Fruit fly (Drosophila melanogaster) whole organism, embryonic: Measurements from ENCODE around the gene mdu.

ENCODE experiments used
- C15 ChIP-seq: fragments of 200-800 bp; sonication (Bioruptor generic); IDR thresholded peaks from 3 replicates; pipeline ENCODE4 v1.3.6; 2022; ENCODE audit warnings: missing biosample characterization, missing genetic modification characterization
- CG1024 ChIP-seq: fragments of 200-800 bp; sonication (Bioruptor generic); IDR thresholded peaks from 2 replicates; pipeline ENCODE4 v1.3.6; 2022; ENCODE audit warnings: missing biosample characterization, missing genetic modification characterization
- CG10565 ChIP-seq: fragments of 200-800 bp; sonication (Bioruptor generic); optimal IDR thresholded peaks from 3 replicates; lab custom pipeline; 2016; ENCODE audit warnings: missing biosample characterization, mild to moderate bottlenecking, missing genetic modification characterization
- CG10979 ChIP-seq: fragments of 200-800 bp; sonication (Bioruptor generic); optimal IDR thresholded peaks from 2 replicates; lab custom pipeline; 2018; ENCODE audit warnings: missing biosample characterization, mild to moderate bottlenecking, missing genetic modification characterization, moderate library complexity
- CG12155 ChIP-seq: fragments of 200-800 bp; sonication (Bioruptor generic); optimal IDR thresholded peaks from 3 replicates; lab custom pipeline; 2016; ENCODE audit warnings: missing biosample characterization, missing genetic modification characterization
- CG14965 ChIP-seq: fragments of 200-800 bp; sonication (Bioruptor generic); optimal IDR thresholded peaks from 2 replicates; lab custom pipeline; 2016; ENCODE audit warnings: missing biosample characterization, missing genetic modification characterization, borderline replicate concordance
- CG15073 ChIP-seq: fragments of 200-800 bp; sonication (Bioruptor generic); optimal IDR thresholded peaks from 2 replicates; lab custom pipeline; 2016; ENCODE audit warnings: missing biosample characterization, missing genetic modification characterization
- CG17328 ChIP-seq: fragments of 200-800 bp; sonication (Bioruptor generic); IDR thresholded peaks from 2 replicates; pipeline ENCODE4 v1.3.6; 2022; ENCODE audit warnings: missing biosample characterization, missing genetic modification characterization
- CG17568 ChIP-seq: fragments of 200-800 bp; sonication (Bioruptor generic); optimal IDR thresholded peaks from 2 replicates; lab custom pipeline; 2018; ENCODE audit warnings: missing biosample characterization, mild to moderate bottlenecking, missing genetic modification characterization, moderate library complexity
- CG18619 ChIP-seq: fragments of 200-800 bp; sonication (Bioruptor generic); optimal IDR thresholded peaks from 3 replicates; lab custom pipeline; 2017; ENCODE audit warnings: missing biosample characterization, mild to moderate bottlenecking, missing genetic modification characterization
- CG2199 ChIP-seq: fragments of 200-800 bp; sonication (Bioruptor generic); IDR thresholded peaks from 3 replicates; pipeline ENCODE4 v1.3.6; 2022; ENCODE audit warnings: missing biosample characterization, missing genetic modification characterization
- CG30020 ChIP-seq: fragments of 200-800 bp; optimal IDR thresholded peaks from 2 replicates; lab custom pipeline; 2019; ENCODE audit warnings: missing biosample characterization, mild to moderate bottlenecking, missing genetic modification characterization, moderate library complexity
- CG31365 ChIP-seq: fragments of 200-800 bp; sonication (Bioruptor generic); optimal IDR thresholded peaks from 2 replicates; lab custom pipeline; 2018; ENCODE audit warnings: missing biosample characterization, mild to moderate bottlenecking, missing genetic modification characterization
- CG4617 ChIP-seq: fragments of 200-800 bp; sonication (Bioruptor generic); optimal IDR thresholded peaks from 3 replicates; lab custom pipeline; 2016; ENCODE audit warnings: missing biosample characterization, missing genetic modification characterization, borderline replicate concordance
- CG8478 ChIP-seq: fragments of >200 bp; optimal IDR thresholded peaks from 2 replicates; lab custom pipeline; 2018
- CG8944 ChIP-seq: fragments of 200-800 bp; sonication (Bioruptor generic); optimal IDR thresholded peaks from 3 replicates; lab custom pipeline; 2016; ENCODE audit warnings: missing biosample characterization, missing genetic modification characterization
- CG9797 ChIP-seq: fragments of 200-800 bp; sonication (Bioruptor generic); optimal IDR thresholded peaks from 3 replicates; lab custom pipeline; 2018; ENCODE audit warnings: missing biosample characterization, mild to moderate bottlenecking, missing genetic modification characterization
- Chrac-16 ChIP-seq: fragments of 200-800 bp; sonication (Bioruptor generic); optimal IDR thresholded peaks from 3 replicates; lab custom pipeline; 2016; ENCODE audit warnings: missing biosample characterization, missing genetic modification characterization
- CoRest ChIP-seq: fragments of 200-800 bp; sonication (Bioruptor generic); optimal IDR thresholded peaks from 3 replicates; lab custom pipeline; 2018; ENCODE audit warnings: missing biosample characterization, mild to moderate bottlenecking, missing genetic modification characterization, moderate library complexity
- Deaf1 ChIP-seq: fragments of 200-800 bp; optimal IDR thresholded peaks from 3 replicates; lab custom pipeline; 2019; ENCODE audit warnings: missing biosample characterization, mild to moderate bottlenecking, missing genetic modification characterization, moderate library complexity
- Dfd ChIP-seq, 2 experiments: fragments of >200 bp; optimal IDR thresholded peaks; 2 replicates each; lab custom pipeline; 2017; ENCODE audit warnings: missing biosample characterization in 2 of 2, missing genetic modification characterization in 2 of 2
- Elba2 ChIP-seq: fragments of 200-800 bp; sonication (Bioruptor generic); optimal IDR thresholded peaks from 3 replicates; lab custom pipeline; 2016; ENCODE audit warnings: missing biosample characterization, missing genetic modification characterization
- Hmr ChIP-seq: fragments of 200-800 bp; sonication (Bioruptor generic); optimal IDR thresholded peaks from 3 replicates; lab custom pipeline; 2017; ENCODE audit warnings: mild to moderate bottlenecking, missing biosample characterization, missing genetic modification reagents, missing genetic modification characterization
- Hr3 ChIP-seq: fragments of 200-800 bp; sonication (Bioruptor generic); optimal IDR thresholded peaks from 3 replicates; lab custom pipeline; 2016; ENCODE audit warnings: missing biosample characterization, missing genetic modification characterization
- Hr39 ChIP-seq: fragments of >200 bp; optimal IDR thresholded peaks from 2 replicates; lab custom pipeline; 2017
- Kr ChIP-seq: fragments of 200-800 bp; sonication (Bioruptor generic); optimal IDR thresholded peaks from 2 replicates; lab custom pipeline; 2017; ENCODE audit warnings: missing biosample characterization, mild to moderate bottlenecking, missing genetic modification characterization
- Mad ChIP-seq: fragments of 200-800 bp; sonication (Bioruptor generic); optimal IDR thresholded peaks from 2 replicates; lab custom pipeline; 2016; ENCODE audit warnings: missing biosample characterization, missing genetic modification characterization
- Pdp1 ChIP-seq, 2 experiments: fragments of 200-800 bp; sonication (Bioruptor generic); optimal IDR thresholded peaks; 3 replicates each; lab custom pipeline; 2016; ENCODE audit warnings: missing biosample characterization in 2 of 2, missing genetic modification characterization in 2 of 2, mild to moderate bottlenecking in 1 of 2, moderate library complexity in 1 of 2
- Ssrp ChIP-seq: fragments of 200-800 bp; sonication (Bioruptor generic); optimal IDR thresholded peaks from 2 replicates; lab custom pipeline; 2018; ENCODE audit warnings: missing biosample characterization, mild to moderate bottlenecking, missing genetic modification characterization, moderate library complexity
- TFAM ChIP-seq: fragments of 200-800 bp; sonication (Bioruptor generic); optimal IDR thresholded peaks from 2 replicates; lab custom pipeline; 2017; ENCODE audit warnings: missing biosample characterization, missing genetic modification characterization, inconsistent platforms
- Xrp1 ChIP-seq: fragments of 200-800 bp; sonication (Bioruptor generic); IDR thresholded peaks from 2 replicates; pipeline ENCODE4 v1.3.6; 2022; ENCODE audit warnings: missing biosample characterization, missing genetic modification characterization
- al ChIP-seq: fragments of 200-800 bp; sonication (Bioruptor generic); IDR thresholded peaks from 2 replicates; pipeline ENCODE4 v1.3.6; 2022; ENCODE audit warnings: missing biosample characterization, missing genetic modification characterization
- bcd ChIP-seq: fragments of 200-800 bp; sonication (Bioruptor generic); optimal IDR thresholded peaks from 2 replicates; lab custom pipeline; 2017; ENCODE audit warnings: missing biosample characterization, mild to moderate bottlenecking, missing genetic modification characterization
- bowl ChIP-seq: fragments of 200-800 bp; sonication (Bioruptor generic); IDR thresholded peaks from 2 replicates; pipeline ENCODE4 v1.3.6; 2022; ENCODE audit warnings: missing biosample characterization, missing genetic modification characterization
- br ChIP-seq: fragments of >200 bp; optimal IDR thresholded peaks from 2 replicates; lab custom pipeline; 2017
- bsh ChIP-seq, 2 experiments: fragments of 200-800 bp; sonication (Bioruptor generic); optimal IDR thresholded peaks; 2 replicates each; lab custom pipeline; 2017 to 2018; ENCODE audit warnings: mild to moderate bottlenecking in 2 of 2, missing biosample characterization in 2 of 2, missing genetic modification characterization in 2 of 2, moderate library complexity in 1 of 2
- cas ChIP-seq: fragments of 200-800 bp; sonication (Bioruptor generic); IDR thresholded peaks from 2 replicates; pipeline ENCODE4 v1.3.6; 2022; ENCODE audit warnings: missing biosample characterization, missing genetic modification characterization
- crp ChIP-seq, 2 experiments: fragments of 200-800 bp; sonication (Bioruptor generic); optimal IDR thresholded peaks; 2 replicates in 1 of 2; 3 replicates in 1 of 2; lab custom pipeline; 2017; ENCODE audit warnings: missing biosample characterization in 2 of 2, missing genetic modification characterization in 2 of 2, mild to moderate bottlenecking in 1 of 2, moderate library complexity in 1 of 2
- dpn ChIP-seq, 2 experiments: fragments of 200-800 bp; sonication (Bioruptor generic); optimal IDR thresholded peaks; 3 replicates each; lab custom pipeline; 2016; ENCODE audit warnings: missing biosample characterization in 2 of 2, missing genetic modification characterization in 2 of 2
- emc ChIP-seq: fragments of 200-800 bp; sonication (Bioruptor generic); optimal IDR thresholded peaks from 2 replicates; lab custom pipeline; 2016; ENCODE audit warnings: missing biosample characterization, missing genetic modification characterization
- en ChIP-seq: fragments of 200-800 bp; sonication (Bioruptor generic); optimal IDR thresholded peaks from 2 replicates; lab custom pipeline; 2016; ENCODE audit warnings: missing biosample characterization, missing genetic modification characterization
- jigr1 ChIP-seq: fragments of 200-800 bp; sonication (Bioruptor generic); IDR thresholded peaks from 3 replicates; pipeline ENCODE4 v1.3.6; 2022; ENCODE audit warnings: missing biosample characterization, missing genetic modification characterization
- luna ChIP-seq: fragments of 200-800 bp; sonication (Bioruptor generic); optimal IDR thresholded peaks from 2 replicates; lab custom pipeline; 2016; ENCODE audit warnings: missing biosample characterization, missing genetic modification characterization
- maf-S ChIP-seq: fragments of 200-800 bp; sonication (Bioruptor generic); optimal IDR thresholded peaks from 2 replicates; lab custom pipeline; 2016; ENCODE audit warnings: missing biosample characterization, missing genetic modification characterization
- mam ChIP-seq: fragments of 200-800 bp; sonication (Bioruptor generic); optimal IDR thresholded peaks from 3 replicates; lab custom pipeline; 2016; ENCODE audit warnings: missing biosample characterization, missing genetic modification characterization
- mld ChIP-seq: fragments of 200-800 bp; sonication (Bioruptor generic); IDR thresholded peaks from 3 replicates; pipeline ENCODE4 v1.3.6; 2022; ENCODE audit warnings: missing biosample characterization, missing genetic modification characterization; ENCODE audit not compliant: partially characterized antibody
- pfk ChIP-seq: fragments of 200-800 bp; sonication (Bioruptor generic); optimal IDR thresholded peaks from 2 replicates; lab custom pipeline; 2018; ENCODE audit warnings: missing biosample characterization, mild to moderate bottlenecking, missing genetic modification characterization, moderate library complexity
- sna ChIP-seq: fragments of 200-800 bp; sonication (Bioruptor generic); IDR thresholded peaks from 2 replicates; pipeline ENCODE4 v1.3.6; 2022; ENCODE audit warnings: missing biosample characterization, missing genetic modification characterization; ENCODE audit not compliant: partially characterized antibody
- sqz ChIP-seq: fragments of 200-800 bp; sonication (Bioruptor generic); optimal IDR thresholded peaks from 3 replicates; lab custom pipeline; 2018; ENCODE audit warnings: missing biosample characterization, mild to moderate bottlenecking, missing genetic modification characterization
- stc ChIP-seq: fragments of 200-800 bp; sonication (Bioruptor generic); IDR thresholded peaks from 2 replicates; pipeline ENCODE4 v1.3.6; 2022; ENCODE audit warnings: missing biosample characterization, missing genetic modification characterization
- tin ChIP-seq: fragments of 200-800 bp; sonication (Bioruptor generic); optimal IDR thresholded peaks from 3 replicates; lab custom pipeline; 2016; ENCODE audit warnings: missing biosample characterization, missing genetic modification characterization
- trem ChIP-seq: fragments of 200-800 bp; optimal IDR thresholded peaks from 3 replicates; lab custom pipeline; 2019; ENCODE audit warnings: missing biosample characterization, mild to moderate bottlenecking, missing genetic modification characterization, moderate library complexity

mdu gene

dm6 chrX:12547657-12548056 is 50.7 kb downstream of the mdu start (continued):
- TF ChIP-seq Ssrp (peak; percentile 18), CG31365 (no peak), Deaf1 (tag; lab: Kevin White, UChicago) (peak; percentile 94), Mad (GFP tag; lab: Kevin White, UChicago) (no peak), sqz (GFP tag; lab: Kevin White, UChicago) (peak; percentile 15), CG10979 (tag; lab: Kevin White, UChicago) (peak; percentile 6), Hr3 (GFP tag; lab: Kevin White, UChicago) (no peak), CG4617 (no peak), Hmr (GFP tag; lab: Kevin White, UChicago) (peak; percentile 55), CG17568 (GFP tag; lab: Kevin White, UChicago) (peak; percentile 1), Pdp1 (GFP tag; optimal IDR thresholded peaks at IDR 0.05; lab: Kevin White, UChicago) (no peak), CG8944 (peak; percentile 10), maf-S (GFP tag; lab: Kevin White, UChicago) (no peak), Chrac-16 (peak; percentile 8), cas (GFP tag; lab: Robert Waterston, UW) (no peak), bsh (GFP tag; optimal IDR thresholded peaks at IDR 0.05; lab: Kevin White, UChicago) (peak in 1 of 2 experiments; percentile 57), Kr (no peak), mam (GFP tag; lab: Kevin White, UChicago) (peak; percentile 18), dpn (GFP tag; optimal IDR thresholded peaks at IDR 0.05; lab: Kevin White, UChicago) (peak in 1 of 2 experiments; percentile 40), CG14965 (GFP tag; lab: Kevin White, UChicago) (no peak), CoRest (peak; percentile 25), luna (GFP tag; lab: Kevin White, UChicago) (no peak), CG30020 (tag; lab: Kevin White, UChicago) (no peak), trem (tag; lab: Kevin White, UChicago) (peak; percentile 5), en (no peak), CG17328 (GFP tag; lab: Robert Waterston, UW) (0 out of 2 replicates have a peak, but pooled peaks have one; percentile 8), al (no peak), br (lab: Kevin White, UChicago) (no peak), CG15073 (no peak), CG18619 (GFP tag; lab: Kevin White, UChicago) (peak; percentile 11), bowl (GFP tag; lab: Robert Waterston, UW) (no peak), crp (GFP tag; optimal IDR thresholded peaks at IDR 0.05; lab: Kevin White, UChicago) (no peak), C15 (no peak), mld (GFP tag; lab: Robert Waterston, UW) (no peak), bcd (GFP tag; lab: Kevin White, UChicago) (peak; percentile 7), CG12155 (GFP tag; lab: Kevin White, UChicago) (no peak), CG10565 (no peak), Xrp1 (GFP tag; lab: Robert Waterston, UW) (peak; percentile 43; the same call in 1 of the 2 replicates), CG2199 (GFP tag; lab: Robert Waterston, UW) (no peak), stc (GFP tag; lab: Robert Waterston, UW) (no peak), Elba2 (no peak), sna (GFP tag; lab: Robert Waterston, UW) (no peak), CG8478 (lab: Kevin White, UChicago) (no peak), emc (GFP tag; lab: Kevin White, UChicago) (no peak), Dfd (GFP tag; optimal IDR thresholded peaks at IDR 0.05; lab: Kevin White, UChicago) (no peak), tin (no peak), pfk (GFP tag; lab: Kevin White, UChicago) (no peak), Hr39 (lab: Kevin White, UChicago) (no peak), jigr1 (no peak), CG9797 (GFP tag; lab: Kevin White, UChicago) (no peak), CG1024 (GFP tag; lab: Robert Waterston, UW) (no peak), TFAM (GFP tag; lab: Kevin White, UChicago) (no peak)
